Worm (Caenorhabditis elegans) whole organism, mixed stage, embryonic: Measurements from ENCODE around the gene vep-2.

Source experiments
- M03D4.4 ChIP-seq: sonication (generic microtip); optimal IDR thresholded peaks from 2 replicates; lab custom pipeline; 2017; ENCODE audit warnings: mild to moderate bottlenecking, missing genetic modification characterization, missing compliant biosample characterization
- bed-3 ChIP-seq: fragments of 200-800 bp; sonication (Bioruptor generic); optimal IDR thresholded peaks from 3 replicates; lab custom pipeline; 2018; ENCODE audit warnings: mild to moderate bottlenecking, missing genetic modification characterization, moderate library complexity, missing compliant biosample characterization
- blmp-1 ChIP-seq: fragments of 150-350 bp; optimal IDR thresholded peaks from 2 replicates; lab custom pipeline; 2014; ENCODE audit warnings: missing biosample characterization, missing genetic modification characterization
- ceh-39 ChIP-seq: fragments of 150-350 bp; optimal IDR thresholded peaks from 2 replicates; lab custom pipeline; 2014; ENCODE audit warnings: missing biosample characterization, missing genetic modification characterization
- ceh-83 ChIP-seq: fragments of 200-800 bp; sonication (Bioruptor generic); optimal IDR thresholded peaks from 2 replicates; lab custom pipeline; 2018; ENCODE audit warnings: mild to moderate bottlenecking, missing genetic modification characterization, missing compliant biosample characterization
- ces-1 ChIP-seq: fragments of 150-350 bp; optimal IDR thresholded peaks from 2 replicates; lab custom pipeline; 2014; ENCODE audit warnings: missing biosample characterization, missing genetic modification reagents, missing genetic modification characterization
- cnd-1 ChIP-seq: fragments of 200-800 bp; sonication (Bioruptor generic); optimal IDR thresholded peaks from 2 replicates; lab custom pipeline; 2018; ENCODE audit warnings: mild to moderate bottlenecking, missing genetic modification characterization, missing compliant biosample characterization
- drap-1 ChIP-seq: fragments of 200-800 bp; sonication (Bioruptor generic); optimal IDR thresholded peaks from 3 replicates; lab custom pipeline; 2018; ENCODE audit warnings: mild to moderate bottlenecking, missing genetic modification characterization, missing compliant biosample characterization
- elt-1 ChIP-seq: sonication (generic microtip); optimal IDR thresholded peaks from 2 replicates; lab custom pipeline; 2017; ENCODE audit warnings: missing genetic modification characterization, mild to moderate bottlenecking, missing compliant biosample characterization, antibody characterized with exemption, moderate library complexity, borderline replicate concordance; ENCODE audit not compliant: insufficient read depth
- elt-3 ChIP-seq: fragments of 150-350 bp; optimal IDR thresholded peaks from 2 replicates; lab custom pipeline; 2014; ENCODE audit warnings: missing biosample characterization, missing genetic modification characterization
- flh-1 ChIP-seq: fragments of 200-800 bp; sonication (Bioruptor generic); optimal IDR thresholded peaks from 2 replicates; lab custom pipeline; 2018; ENCODE audit warnings: mild to moderate bottlenecking, missing genetic modification characterization, moderate library complexity, missing compliant biosample characterization
- ham-2 ChIP-seq: fragments of 200-800 bp; sonication (Bioruptor generic); optimal IDR thresholded peaks from 2 replicates; lab custom pipeline; 2018; ENCODE audit warnings: mild to moderate bottlenecking, missing genetic modification characterization, missing compliant biosample characterization
- hlh-1 ChIP-seq: fragments of 150-350 bp; optimal IDR thresholded peaks from 2 replicates; lab custom pipeline; 2014; ENCODE audit warnings: missing biosample characterization, missing genetic modification reagents, missing genetic modification characterization
- lin-13 ChIP-seq: fragments of 150-350 bp; optimal IDR thresholded peaks from 2 replicates; lab custom pipeline; 2014; ENCODE audit warnings: missing biosample characterization, missing genetic modification characterization
- lin-32 ChIP-seq: fragments of 200-800 bp; sonication (Bioruptor generic); optimal IDR thresholded peaks from 2 replicates; lab custom pipeline; 2018; ENCODE audit warnings: mild to moderate bottlenecking, missing genetic modification characterization, missing compliant biosample characterization
- lsy-2 ChIP-seq: fragments of 150-350 bp; optimal IDR thresholded peaks from 2 replicates; lab custom pipeline; 2014; ENCODE audit warnings: missing biosample characterization, missing genetic modification characterization
- mab-5 ChIP-seq: fragments of 150-350 bp; optimal IDR thresholded peaks from 2 replicates; lab custom pipeline; 2014; ENCODE audit warnings: missing biosample characterization, missing genetic modification characterization
- mep-1 ChIP-seq: fragments of 150-350 bp; optimal IDR thresholded peaks from 2 replicates; lab custom pipeline; 2017; ENCODE audit warnings: missing biosample characterization, missing genetic modification reagents, missing genetic modification characterization, inconsistent platforms
- mls-2 ChIP-seq: sonication (generic microtip); optimal IDR thresholded peaks from 2 replicates; lab custom pipeline; 2016; ENCODE audit warnings: mild to moderate bottlenecking, missing genetic modification characterization, moderate library complexity, missing compliant biosample characterization
- nhr-12 ChIP-seq: fragments of 150-350 bp; optimal IDR thresholded peaks from 2 replicates; lab custom pipeline; 2014; ENCODE audit warnings: missing biosample characterization, missing genetic modification characterization
- nhr-2 ChIP-seq: fragments of 150-350 bp; optimal IDR thresholded peaks from 2 replicates; lab custom pipeline; 2014; ENCODE audit warnings: missing biosample characterization, missing genetic modification characterization
- nhr-237 ChIP-seq: fragments of 150-350 bp; optimal IDR thresholded peaks from 2 replicates; lab custom pipeline; 2014; ENCODE audit warnings: missing biosample characterization, missing genetic modification characterization
- nhr-28 ChIP-seq: fragments of 150-350 bp; optimal IDR thresholded peaks from 2 replicates; lab custom pipeline; 2014; ENCODE audit warnings: missing biosample characterization, missing genetic modification characterization
- pha-4 ChIP-seq: fragments of 150-350 bp; optimal IDR thresholded peaks from 2 replicates; lab custom pipeline; 2018; ENCODE audit warnings: missing biosample characterization, missing genetic modification reagents, missing genetic modification characterization
- snpc-4 ChIP-seq: fragments of 150-350 bp; optimal IDR thresholded peaks from 2 replicates; lab custom pipeline; 2014; ENCODE audit warnings: missing biosample characterization, missing genetic modification characterization
- sptf-1 ChIP-seq: sonication (generic microtip); optimal IDR thresholded peaks from 2 replicates; lab custom pipeline; 2017; ENCODE audit warnings: mild to moderate bottlenecking, missing genetic modification characterization, moderate library complexity, missing compliant biosample characterization
- tbx-8 ChIP-seq: fragments of 200-800 bp; sonication (Bioruptor generic); optimal IDR thresholded peaks from 2 replicates; lab custom pipeline; 2018; ENCODE audit warnings: mild to moderate bottlenecking, missing genetic modification characterization, moderate library complexity, missing compliant biosample characterization
- unc-120 ChIP-seq: sonication (generic microtip); optimal IDR thresholded peaks from 2 replicates; lab custom pipeline; 2017; ENCODE audit warnings: missing genetic modification characterization, missing compliant biosample characterization; ENCODE audit not compliant: poor library complexity, severe bottlenecking
- unc-39 ChIP-seq: fragments of 150-350 bp; optimal IDR thresholded peaks from 2 replicates; lab custom pipeline; 2014; ENCODE audit warnings: missing biosample characterization, missing genetic modification characterization
- unc-62 ChIP-seq: fragments of 150-350 bp; optimal IDR thresholded peaks from 2 replicates; lab custom pipeline; 2014; ENCODE audit warnings: missing biosample characterization, missing genetic modification reagents, missing genetic modification characterization
- zip-8 ChIP-seq: fragments of 150-350 bp; optimal IDR thresholded peaks from 2 replicates; lab custom pipeline; 2014; ENCODE audit warnings: missing biosample characterization, missing genetic modification characterization
- ztf-11 ChIP-seq: fragments of 150-350 bp; optimal IDR thresholded peaks from 2 replicates; lab custom pipeline; 2014; ENCODE audit warnings: missing biosample characterization, missing genetic modification characterization

Gene vep-2

DNA sequence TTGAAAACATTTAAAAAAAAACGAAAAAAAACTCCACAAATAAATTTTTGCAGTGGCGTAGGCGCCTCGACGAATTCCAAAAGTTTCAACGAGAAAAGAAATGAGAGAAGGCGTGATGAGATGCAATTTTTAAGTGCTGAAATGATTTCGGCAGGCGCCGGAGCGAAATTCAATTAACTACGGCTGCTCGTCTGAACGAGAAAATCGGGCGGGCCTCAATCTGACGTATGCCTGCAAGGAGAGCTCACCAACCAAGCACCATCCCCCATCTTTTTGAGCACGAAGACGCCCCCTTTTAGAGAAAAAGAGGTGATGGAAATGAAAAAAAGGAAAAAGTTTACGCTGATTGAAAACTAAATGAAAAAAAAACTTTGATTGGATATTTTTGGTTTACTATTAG is 6.7 kb downstream of the vep-2 start:
- TF ChIP-seq ces-1 (GFP tag; lab: Kevin White, UChicago) = peak; percentile 18
- no peak for TF ChIP-seq drap-1

DNA sequence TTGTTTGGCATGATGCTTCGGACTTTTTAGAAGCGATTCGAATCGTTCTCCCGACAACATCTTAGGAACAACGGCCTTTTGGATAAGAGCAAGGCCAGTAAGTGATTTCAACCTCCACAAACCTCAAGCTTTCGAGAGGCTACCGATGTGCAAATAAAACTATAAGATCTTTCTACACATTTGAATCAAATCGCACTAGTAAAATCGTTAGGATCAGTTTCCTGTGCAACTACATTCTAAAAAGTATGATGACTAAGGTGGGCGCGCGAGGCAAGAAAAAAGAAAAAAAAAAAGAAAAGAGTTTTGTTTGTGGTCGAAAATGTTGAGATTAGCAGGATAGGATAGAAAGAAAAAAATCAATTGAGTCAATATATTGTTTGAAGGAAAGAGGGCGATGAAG is 16.7 kb downstream of the vep-2 start, which contains the start of gene tmem-24:
Gene tmem-24, minus strand, starts transcription at position 101 of the 400 bp plus-strand sequence.
- TF ChIP-seq nhr-237 (tag; lab: Kevin White, UChicago) (no peak), unc-62 (no peak), ceh-39 (tag; lab: Kevin White, UChicago) (no peak), pha-4 (no peak), blmp-1 (no peak), mep-1 (no peak), lsy-2 (tag; lab: Kevin White, UChicago) (no peak), ceh-83 (GFP tag; lab: Kevin White, UChicago) (no peak), ztf-11 (tag; lab: Kevin White, UChicago) (no peak), mab-5 (tag; lab: Kevin White, UChicago) (no peak), nhr-2 (tag; lab: Kevin White, UChicago) (no peak), sptf-1 (tag; lab: Kevin White, UChicago) (no peak), zip-8 (tag; lab: Kevin White, UChicago) (no peak), unc-39 (tag; lab: Kevin White, UChicago) (no peak), unc-120 (no peak), cnd-1 (no peak), lin-13 (tag; lab: Kevin White, UChicago) (no peak), hlh-1 (tag; lab: Kevin White, UChicago) (no peak)

DNA sequence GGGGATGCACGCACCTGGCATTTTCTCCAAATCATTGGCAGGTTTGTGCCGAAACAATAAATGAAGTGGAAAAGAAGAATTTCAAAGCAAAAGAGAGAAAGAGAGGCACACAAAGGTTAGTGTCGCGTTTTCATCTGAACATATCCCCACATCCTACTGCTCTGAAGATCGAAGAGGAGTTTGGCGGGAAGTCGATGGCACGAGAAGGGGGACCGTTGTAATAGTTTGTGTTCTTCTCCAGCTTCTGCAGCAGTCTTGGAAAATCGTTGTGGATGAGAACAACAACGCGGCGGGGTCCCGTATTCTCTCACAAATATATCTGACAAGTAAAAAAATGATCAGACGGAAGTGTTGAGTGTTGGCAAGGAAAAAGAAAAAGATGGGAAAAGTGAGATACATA is 17.8 kb downstream of the vep-2 start:
- peak; percentile 27 for TF ChIP-seq unc-120
- no peak for TF ChIP-seq ztf-11 (tag; lab: Kevin White, UChicago)
- TF ChIP-seq ham-2 (GFP tag; lab: Kevin White, UChicago) = no peak
- TF ChIP-seq nhr-28 (tag; lab: Kevin White, UChicago) = no peak
- no peak for TF ChIP-seq ces-1 (GFP tag; lab: Kevin White, UChicago)
- no peak for TF ChIP-seq mep-1
- no peak for TF ChIP-seq drap-1
- TF ChIP-seq mab-5 (tag; lab: Kevin White, UChicago) = no peak
- TF ChIP-seq tbx-8 (GFP tag; lab: Kevin White, UChicago) = no peak
- TF ChIP-seq hlh-1 (tag; lab: Kevin White, UChicago) = peak; percentile 59
- TF ChIP-seq lin-32 (GFP tag; lab: Kevin White, UChicago) = no peak

DNA sequence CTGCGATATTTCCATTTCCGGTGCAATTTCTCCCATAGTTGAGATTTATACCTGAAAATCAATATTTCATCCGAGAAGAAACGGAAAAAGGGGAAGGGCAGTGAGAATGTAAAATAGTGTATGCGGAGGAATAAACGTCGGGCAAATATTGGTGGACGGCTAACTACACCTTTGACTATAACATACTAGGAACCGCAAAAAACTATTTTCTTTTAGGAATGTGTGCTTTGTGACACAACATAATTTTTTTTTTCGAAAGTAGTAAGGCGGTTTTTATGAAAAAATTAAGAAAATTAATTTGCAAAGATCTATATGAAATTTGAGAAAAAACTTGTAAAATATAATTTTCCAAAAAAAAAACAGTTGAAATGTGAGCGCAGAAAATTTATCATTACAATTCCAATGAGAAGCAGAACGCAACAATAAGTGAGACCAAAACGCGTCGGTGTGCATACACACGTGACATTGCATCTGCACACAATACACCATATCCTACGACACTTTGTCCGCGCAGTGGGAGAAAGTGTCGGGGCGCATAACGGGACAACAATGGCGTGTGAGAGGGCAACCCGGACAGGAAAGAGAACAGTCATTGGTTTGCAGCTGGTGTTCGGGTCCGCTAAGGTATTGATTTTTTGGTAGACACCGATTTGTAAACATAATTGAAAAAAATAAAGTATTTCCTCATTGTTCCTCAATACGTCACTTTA is 22.1 kb downstream of the vep-2 start, which contains the start of the genes sax-1 and R11G1.2:
Gene sax-1, minus strand, starts transcription at position 51 of the 710 bp plus-strand sequence.
Gene R11G1.2, plus strand, starts transcription at position 515 of the 710 bp plus-strand sequence.
- TF ChIP-seq lsy-2 (tag; lab: Kevin White, UChicago) (peak; percentile 6), nhr-28 (tag; lab: Kevin White, UChicago) (no peak), snpc-4 (no peak), cnd-1 (peak; percentile 5), lin-13 (tag; lab: Kevin White, UChicago) (peak; percentile 73), hlh-1 (tag; lab: Kevin White, UChicago) (no peak), ham-2 (GFP tag; lab: Kevin White, UChicago) (no peak), bed-3 (GFP tag; lab: Kevin White, UChicago) (no peak), unc-39 (tag; lab: Kevin White, UChicago) (no peak), flh-1 (GFP tag; lab: Kevin White, UChicago) (no peak), unc-120 (no peak), unc-62 (no peak), lin-32 (GFP tag; lab: Kevin White, UChicago) (peak; percentile 25), pha-4 (peak; percentile 59), sptf-1 (tag; lab: Kevin White, UChicago) (no peak), M03D4.4 (tag; lab: Kevin White, UChicago) (no peak), elt-1 (no peak), mep-1 (peak; percentile 40), ceh-39 (tag; lab: Kevin White, UChicago) (no peak), ceh-83 (GFP tag; lab: Kevin White, UChicago) (no peak), mls-2 (peak; percentile 3), nhr-12 (tag; lab: Kevin White, UChicago) (no peak), nhr-2 (tag; lab: Kevin White, UChicago) (peak; percentile 86), elt-3 (tag; lab: Kevin White, UChicago) (no peak), drap-1 (no peak), nhr-237 (tag; lab: Kevin White, UChicago) (no peak)
